Worm (Caenorhabditis elegans): Measurements from ENCODE around the gene glb-6.

DNA sequence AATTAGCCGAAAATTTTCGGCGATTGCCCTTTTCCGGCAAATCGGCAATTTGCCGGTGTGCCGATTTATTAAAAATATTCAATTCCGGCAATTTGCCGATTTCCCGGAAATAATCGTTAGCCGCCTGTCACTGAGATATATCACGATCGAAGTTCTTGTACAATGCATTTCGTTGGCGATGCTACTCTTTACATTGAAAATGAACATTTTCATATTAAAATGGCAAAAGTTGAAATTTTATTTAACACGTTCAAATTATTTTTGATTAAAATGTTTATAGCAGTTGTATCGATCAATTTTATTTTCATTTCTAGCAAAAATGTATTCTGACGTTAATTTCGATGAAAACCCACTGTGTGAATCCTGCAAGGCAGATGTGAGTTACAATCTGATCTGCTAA is 44.4 kb upstream of the glb-6 start, which contains the start of gene M03E7.3:
- TF ChIP-seq tbx-2 (tag; optimal IDR thresholded peaks at IDR 0.05) = no peak
- no peak for TF ChIP-seq sdc-2 (tag; optimal IDR thresholded peaks at IDR 0.05)
